Fruit fly (Drosophila melanogaster): ENCODE data around the gene Smr.

Gene Smr

DNA sequence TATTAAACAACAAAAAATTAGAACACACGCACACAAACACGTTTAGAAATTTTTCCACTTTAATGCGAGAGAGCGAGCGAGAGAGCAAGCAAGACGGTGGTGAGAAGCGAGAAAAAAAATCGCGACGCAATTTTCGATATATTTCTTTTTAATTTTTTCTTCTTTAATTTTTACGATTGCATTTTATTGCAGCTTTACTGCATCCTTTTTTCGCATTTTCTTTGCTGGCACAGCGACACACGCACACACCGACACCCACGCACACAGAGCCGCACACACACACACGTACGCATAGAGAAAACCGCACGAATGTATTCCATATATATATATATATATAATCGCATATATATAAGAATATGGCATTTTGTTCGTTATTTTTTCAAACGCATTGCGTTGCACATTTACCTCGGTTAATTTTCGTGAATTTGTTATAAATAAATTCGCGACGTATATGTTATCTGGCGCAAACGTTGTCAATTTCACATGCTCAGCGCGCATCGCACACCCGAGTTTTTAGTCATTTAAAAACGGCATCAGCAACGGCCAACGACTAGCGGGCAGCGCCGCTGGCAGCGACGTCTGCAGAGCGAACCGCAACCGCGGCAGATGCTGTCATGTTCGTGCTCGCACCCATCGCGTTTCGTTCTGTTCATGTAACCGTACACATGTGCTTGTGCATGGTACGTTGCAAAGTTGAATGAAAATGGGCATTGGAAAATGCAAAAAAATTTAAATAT lies at the start of gene Smr:
Gene Smr (minus strand): TSS at position 705 of the 737 bp plus-strand sequence.
- peak; percentile 25 for TF ChIP-seq Mnt (GFP tag; optimal IDR thresholded peaks at IDR 0.05)
- TF ChIP-seq Clk (GFP tag; optimal IDR thresholded peaks at IDR 0.05): no peak
- TF ChIP-seq cic (GFP tag; optimal IDR thresholded peaks at IDR 0.05): peak; percentile 29
- TF ChIP-seq toe (GFP tag; optimal IDR thresholded peaks at IDR 0.05): no peak
- TF ChIP-seq tj (GFP tag; optimal IDR thresholded peaks at IDR 0.05): peak; percentile 74
- no peak for TF ChIP-seq Crg-1 (GFP tag; optimal IDR thresholded peaks at IDR 0.05)

- TF ChIP-seq Hr96 (GFP tag; optimal IDR thresholded peaks at IDR 0.05) (peak; percentile 8), ovo (GFP tag; optimal IDR thresholded peaks at IDR 0.05) (peak; percentile 1), cic (GFP tag; optimal IDR thresholded peaks at IDR 0.05) (no peak), CG7101 (tag; optimal IDR thresholded peaks at IDR 0.05) (peak; percentile 8), CG33017 (tag; optimal IDR thresholded peaks at IDR 0.05) (peak; percentile 44), CG5204 (GFP tag; optimal IDR thresholded peaks at IDR 0.05) (no peak), Mnt (GFP tag; optimal IDR thresholded peaks at IDR 0.05) (peak; percentile 24), CG12768 (GFP tag; optimal IDR thresholded peaks at IDR 0.05) (peak; percentile 6)
These were observed 42.4 kb upstream of the Smr start, which contains the start of gene CG32647 for dm6 chrX:12784690-12785441. Gene CG32647 (minus strand): TSS chrX:12784958.

- TF ChIP-seq Clk (GFP tag; optimal IDR thresholded peaks at IDR 0.05) (no peak), pad (GFP tag; optimal IDR thresholded peaks at IDR 0.05) (no peak), Hr96 (GFP tag; optimal IDR thresholded peaks at IDR 0.05) (no peak), CG7045 (GFP tag; optimal IDR thresholded peaks at IDR 0.05) (peak; percentile 54), CG7101 (tag; optimal IDR thresholded peaks at IDR 0.05) (peak; percentile 36), cnc (optimal IDR thresholded peaks at IDR 0.05) (no peak), CG11617 (GFP tag; optimal IDR thresholded peaks at IDR 0.05) (peak; percentile 25), ovo (GFP tag; optimal IDR thresholded peaks at IDR 0.05) (peak; percentile 2), CG33017 (tag; optimal IDR thresholded peaks at IDR 0.05) (peak; percentile 31)
These were observed 35.5 kb upstream of the Smr start for dm6 chrX:12777763-12778408.

DNA sequence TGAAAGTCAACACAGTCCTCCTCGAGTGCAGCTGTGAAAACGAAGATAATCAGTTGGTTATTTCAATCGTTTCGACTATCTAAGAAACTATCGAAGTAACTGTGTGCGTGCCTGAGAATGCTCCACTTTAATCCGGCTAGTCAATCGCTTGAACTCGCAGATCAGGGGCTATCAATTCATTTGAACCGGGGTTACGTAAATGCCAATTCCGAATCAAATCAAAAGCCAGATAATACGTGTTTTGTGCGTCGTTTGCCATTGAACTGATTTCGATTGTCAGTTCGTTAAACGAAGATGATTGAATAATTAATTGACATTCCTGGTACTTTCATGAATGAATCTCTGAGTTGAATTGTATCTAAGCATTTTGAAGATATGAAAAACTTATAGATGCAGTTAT lies 34.8 kb upstream of the Smr start:
- TF ChIP-seq ovo (GFP tag; optimal IDR thresholded peaks at IDR 0.05): no peak
- peak; percentile 7 for TF ChIP-seq kay (GFP tag; ENCODE audit: borderline replicate concordance)

DNA sequence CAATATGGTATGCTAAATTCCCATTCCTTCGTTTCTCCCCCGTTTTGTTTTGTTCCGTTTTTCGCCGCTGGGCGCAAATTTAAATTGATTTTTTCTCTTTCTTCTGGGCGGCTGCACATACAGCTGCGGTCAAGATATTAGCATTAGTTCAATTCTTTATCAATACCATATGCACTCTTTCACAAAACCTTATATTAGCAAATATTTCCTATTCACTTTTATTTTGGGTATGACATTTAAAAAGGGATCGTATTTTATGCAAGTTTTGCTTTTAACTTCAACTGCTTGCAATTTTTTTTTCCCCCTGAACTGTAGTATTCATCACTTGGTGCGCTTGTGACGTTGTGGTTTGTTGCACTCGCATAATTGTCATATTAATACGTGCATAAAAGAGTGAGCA lies 23.9 kb upstream of the Smr start:
- TF ChIP-seq bab1 (GFP tag; optimal IDR thresholded peaks at IDR 0.05) (no peak), CG11617 (GFP tag; optimal IDR thresholded peaks at IDR 0.05) (no peak), kay (GFP tag; ENCODE audit: borderline replicate concordance) (no peak), CG7101 (tag; optimal IDR thresholded peaks at IDR 0.05) (no peak), cnc (optimal IDR thresholded peaks at IDR 0.05) (no peak), Clk (GFP tag; optimal IDR thresholded peaks at IDR 0.05) (no peak), CG14711 (tag; optimal IDR thresholded peaks at IDR 0.05) (no peak), pad (GFP tag; optimal IDR thresholded peaks at IDR 0.05) (no peak), Hr96 (GFP tag; optimal IDR thresholded peaks at IDR 0.05) (no peak), Crg-1 (GFP tag; optimal IDR thresholded peaks at IDR 0.05) (no peak), Mnt (GFP tag; optimal IDR thresholded peaks at IDR 0.05) (no peak), CG5204 (GFP tag; optimal IDR thresholded peaks at IDR 0.05) (no peak), ovo (GFP tag; optimal IDR thresholded peaks at IDR 0.05) (no peak), CG33017 (tag; optimal IDR thresholded peaks at IDR 0.05) (no peak), cic (GFP tag; optimal IDR thresholded peaks at IDR 0.05) (no peak), CG1620 (GFP tag; optimal IDR thresholded peaks at IDR 0.05) (no peak), CG7045 (GFP tag; optimal IDR thresholded peaks at IDR 0.05) (no peak), CG12768 (GFP tag; optimal IDR thresholded peaks at IDR 0.05) (no peak)

DNA sequence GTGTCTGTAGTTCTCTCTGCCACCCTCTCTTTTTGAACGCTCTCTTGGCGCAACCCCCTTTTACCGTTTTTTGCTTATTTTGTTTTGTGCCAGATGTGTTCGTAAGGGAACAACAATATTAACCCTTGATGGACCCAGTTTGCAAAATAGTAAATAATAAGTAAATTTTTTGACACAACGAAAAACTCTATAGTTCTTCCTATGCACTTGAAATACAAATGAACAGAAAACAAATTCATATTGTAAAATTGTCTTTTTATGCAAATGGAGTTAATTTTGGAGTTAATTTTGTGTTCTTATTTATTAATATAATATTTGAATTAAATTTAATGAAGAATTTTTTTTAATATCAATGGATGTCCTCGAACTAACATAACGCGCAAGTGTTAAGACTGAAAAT lies 23.3 kb upstream of the Smr start:
- TF ChIP-seq CG14711 (tag; optimal IDR thresholded peaks at IDR 0.05) (peak; percentile 68), Mnt (GFP tag; optimal IDR thresholded peaks at IDR 0.05) (no peak), kay (GFP tag; ENCODE audit: borderline replicate concordance) (peak; percentile 38), CG33017 (tag; optimal IDR thresholded peaks at IDR 0.05) (peak; percentile 54), pad (GFP tag; optimal IDR thresholded peaks at IDR 0.05) (peak; percentile 84), ovo (GFP tag; optimal IDR thresholded peaks at IDR 0.05) (no peak), CG7101 (tag; optimal IDR thresholded peaks at IDR 0.05) (peak; percentile 52), bab1 (GFP tag; optimal IDR thresholded peaks at IDR 0.05) (no peak), toe (GFP tag; optimal IDR thresholded peaks at IDR 0.05) (no peak)

Data from whole organism, adult.